Worm (Caenorhabditis elegans): ENCODE measurements around the gene srw-82.

Gene srw-82

ce11 chrV:18431450-18431849 lies at the start of gene srw-82:
srw-82 (plus strand) TSS chrV:18431750.
- TF ChIP-seq nhr-27 (tag; optimal IDR thresholded peaks at IDR 0.05) (no peak), fkh-3 (tag; optimal IDR thresholded peaks at IDR 0.05) (no peak), K12H6.12 (tag; optimal IDR thresholded peaks at IDR 0.05) (no peak), dox-1 (GFP tag; IDR thresholded peaks at IDR 0.05) (no peak), nhr-179 (tag; optimal IDR thresholded peaks at IDR 0.05) (no peak), nhr-90 (tag; optimal IDR thresholded peaks at IDR 0.05) (no peak), F22D6.2 (tag; optimal IDR thresholded peaks at IDR 0.05) (no peak), zfh-2 (GFP tag; conservative IDR thresholded peaks at IDR 0.05) (no peak), snpc-4 (GFP tag; optimal IDR thresholded peaks at IDR 0.05) (no peak), snpc-4 (tag; optimal IDR thresholded peaks at IDR 0.05) (no peak)

ce11 chrV:18382590-18382989 lies 49.0 kb upstream of the srw-82 start, which contains the start of gene nhr-288:
nhr-288 (minus strand) TSS chrV:18382690.
- TF ChIP-seq ceh-100 (GFP tag; IDR thresholded peaks at IDR 0.05) (no peak), aptf-3 (GFP tag; IDR thresholded peaks at IDR 0.05) (no peak), ZK185.1 (tag; optimal IDR thresholded peaks at IDR 0.05; ENCODE audit: poor library complexity, severe bottlenecking) (no peak), mel-28 (tag; optimal IDR thresholded peaks at IDR 0.05; ENCODE audit: borderline replicate concordance) (no peak)

- no peak for TF ChIP-seq atf-7 (tag; optimal IDR thresholded peaks at IDR 0.05)
- TF ChIP-seq madf-6 (GFP tag; IDR thresholded peaks at IDR 0.05), result no peak
- no peak for TF ChIP-seq F39B2.1 (GFP tag; IDR thresholded peaks at IDR 0.05)
- no peak for TF ChIP-seq Y79H2A.3 (GFP tag; conservative IDR thresholded peaks at IDR 0.05)
- no peak for TF ChIP-seq hmg-1.2 (GFP tag; IDR thresholded peaks at IDR 0.05)
- no peak for TF ChIP-seq ztf-6 (GFP tag; IDR thresholded peaks at IDR 0.05)
- no peak for TF ChIP-seq Y53F4B.3 (GFP tag; IDR thresholded peaks at IDR 0.05)
- no peak for TF ChIP-seq lir-1 (GFP tag; conservative IDR thresholded peaks at IDR 0.05)
- no peak for TF ChIP-seq dpl-1 (GFP tag; optimal IDR thresholded peaks at IDR 0.05)
- no peak for TF ChIP-seq cebp-2 (GFP tag; IDR thresholded peaks at IDR 0.05)
- no peak for TF ChIP-seq ztf-3 (GFP tag; optimal IDR thresholded peaks at IDR 0.05)
- no peak for TF ChIP-seq Y56A3A.18 (GFP tag; IDR thresholded peaks at IDR 0.05)
- TF ChIP-seq nhr-120 (GFP tag; IDR thresholded peaks at IDR 0.05), result no peak
- TF ChIP-seq lin-35 (GFP tag; optimal IDR thresholded peaks at IDR 0.05), result no peak
Measured at ce11 chrV:18389046-18389445, 42.5 kb upstream of the srw-82 start, which contains the start of the genes Y51A2B.4 and Y51A2B.5. Y51A2B.4 (minus strand) TSS chrV:18389146. Y51A2B.5 (plus strand) TSS chrV:18389277.

- no peak for TF ChIP-seq ceh-100 (GFP tag; IDR thresholded peaks at IDR 0.05)
- TF ChIP-seq sdz-38 (tag; optimal IDR thresholded peaks at IDR 0.05), result no peak
- TF ChIP-seq ztf-26 (tag; optimal IDR thresholded peaks at IDR 0.05), result no peak
- TF ChIP-seq C06A6.2 (GFP tag; conservative IDR thresholded peaks at IDR 0.05), result no peak
- TF ChIP-seq nhr-179 (tag; optimal IDR thresholded peaks at IDR 0.05), result no peak
- TF ChIP-seq B0019.2 (GFP tag; conservative IDR thresholded peaks at IDR 0.05), result no peak
- no peak for TF ChIP-seq K12H6.12 (tag; optimal IDR thresholded peaks at IDR 0.05)
- TF ChIP-seq aptf-2 (GFP tag; conservative IDR thresholded peaks at IDR 0.05), result no peak
- no peak for TF ChIP-seq lin-54 (GFP tag; optimal IDR thresholded peaks at IDR 0.05)
- TF ChIP-seq die-1 (tag; optimal IDR thresholded peaks at IDR 0.05), result no peak
- no peak for TF ChIP-seq nhr-27 (tag; optimal IDR thresholded peaks at IDR 0.05)
- TF ChIP-seq lsl-1 (GFP tag; optimal IDR thresholded peaks at IDR 0.05), result no peak
- TF ChIP-seq ccch-3 (GFP tag; optimal IDR thresholded peaks at IDR 0.05), result no peak
- TF ChIP-seq nfya-2 (GFP tag; IDR thresholded peaks at IDR 0.05), result no peak
- no peak for TF ChIP-seq lir-1 (GFP tag; conservative IDR thresholded peaks at IDR 0.05)
- TF ChIP-seq hlh-26 (GFP tag; conservative IDR thresholded peaks at IDR 0.05), result no peak
Measured at ce11 chrV:18394203-18394602, 37.3 kb upstream of the srw-82 start, which contains the start of gene Y51A2B.6. Y51A2B.6 (minus strand) TSS chrV:18394303.
